Fruit fly (Drosophila melanogaster): ENCODE results near the gene CG9287.

DNA sequence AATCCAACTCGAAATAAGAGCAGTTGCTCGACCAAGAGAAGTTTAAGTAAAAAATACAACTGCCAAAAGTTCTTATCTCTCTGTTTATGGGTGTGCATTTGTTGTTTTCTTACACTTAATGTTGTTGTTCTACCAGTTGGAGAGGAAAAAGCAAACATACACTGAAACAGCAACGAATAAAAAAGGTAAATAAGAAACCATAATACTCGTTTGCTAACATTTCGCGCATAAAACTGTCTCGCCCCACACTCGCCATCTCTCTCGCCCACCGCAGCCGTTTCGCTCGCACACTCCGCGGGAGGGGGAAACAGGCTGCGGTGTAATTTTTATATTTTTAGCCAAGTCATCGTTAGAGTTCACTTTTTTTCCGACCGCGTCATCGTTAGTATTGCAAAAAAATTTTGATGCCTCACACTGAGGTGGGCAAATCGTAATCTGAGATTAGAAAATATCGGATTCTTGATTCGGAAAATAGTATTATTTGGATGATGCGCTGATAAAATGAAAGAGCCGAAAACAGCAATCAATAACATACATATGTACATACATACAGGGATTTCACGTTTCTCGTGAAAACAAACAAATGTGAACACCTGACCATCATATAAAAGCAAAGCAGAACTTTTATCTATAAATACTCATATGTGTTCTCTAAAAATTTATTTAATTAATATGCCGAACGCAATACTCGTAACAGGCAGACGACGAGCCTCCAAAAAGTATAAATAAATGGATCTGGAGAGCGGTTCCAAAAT, 13.0 kb upstream of the CG9287 start:
- peak; percentile 33 for TF ChIP-seq CG12299 (tag; optimal IDR thresholded peaks at IDR 0.05)
- no peak for TF ChIP-seq pros (GFP tag; optimal IDR thresholded peaks at IDR 0.05)
- TF ChIP-seq fru (optimal IDR thresholded peaks at IDR 0.05) = no peak
- TF ChIP-seq CG14014 (GFP tag; IDR thresholded peaks at IDR 0.05) = peak; percentile 52; the same call in 1 of the 2 replicates
- TF ChIP-seq CG15601 (tag; optimal IDR thresholded peaks at IDR 0.05) = no peak
- TF ChIP-seq CG12104 (GFP tag; optimal IDR thresholded peaks at IDR 0.05) = peak; percentile 5

All from whole organism, embryonic.